Worm (Caenorhabditis elegans) whole organism, late embryonic: ENCODE data around the gene ZK262.20.

ENCODE experiments used
- F13H6.1 ChIP-seq: sonication (generic microtip); optimal IDR thresholded peaks from 2 replicates; lab custom pipeline; 2016; ENCODE audit warnings: missing genetic modification characterization, missing compliant biosample characterization
- Y22D7AL.16 ChIP-seq: sonication (generic microtip); optimal IDR thresholded peaks from 2 replicates; lab custom pipeline; 2016; ENCODE audit warnings: missing genetic modification characterization, missing compliant biosample characterization
- ahr-1 ChIP-seq: sonication (generic microtip); optimal IDR thresholded peaks from 2 replicates; lab custom pipeline; 2016; ENCODE audit warnings: missing genetic modification characterization, missing compliant biosample characterization
- ceh-2 ChIP-seq: sonication (generic microtip); optimal IDR thresholded peaks from 2 replicates; lab custom pipeline; 2016; ENCODE audit warnings: missing genotype, missing genetic modification characterization, missing compliant biosample characterization
- ceh-22 ChIP-seq: sonication (generic microtip); optimal IDR thresholded peaks from 2 replicates; lab custom pipeline; 2017; ENCODE audit warnings: missing biosample characterization, missing genetic modification characterization
- ceh-24 ChIP-seq: sonication (generic microtip); optimal IDR thresholded peaks from 2 replicates; lab custom pipeline; 2016; ENCODE audit warnings: mild to moderate bottlenecking, missing genetic modification characterization, missing compliant biosample characterization
- ceh-30 ChIP-seq: fragments of 150-350 bp; optimal IDR thresholded peaks from 2 replicates; lab custom pipeline; 2014; ENCODE audit warnings: missing biosample characterization, missing genetic modification characterization
- ceh-31 ChIP-seq: sonication (generic microtip); optimal IDR thresholded peaks from 2 replicates; lab custom pipeline; 2016; ENCODE audit warnings: missing genetic modification characterization, missing compliant biosample characterization
- ceh-45 ChIP-seq: fragments of 200-800 bp; sonication (Bioruptor generic); IDR thresholded peaks from 2 replicates; pipeline ENCODE4 v1.3.6; 2022; ENCODE audit warnings: missing genetic modification reagents, missing genetic modification characterization, missing compliant biosample characterization
- ceh-9 ChIP-seq: sonication (generic microtip); optimal IDR thresholded peaks from 2 replicates; lab custom pipeline; 2016; ENCODE audit warnings: mild to moderate bottlenecking, missing genetic modification characterization, inconsistent platforms, missing compliant biosample characterization
- elt-2 ChIP-seq: sonication (generic microtip); optimal IDR thresholded peaks from 2 replicates; lab custom pipeline; 2016; ENCODE audit warnings: missing genetic modification reagents, missing genetic modification characterization, missing compliant biosample characterization
- elt-4 ChIP-seq: sonication (generic microtip); optimal IDR thresholded peaks from 2 replicates; lab custom pipeline; 2016; ENCODE audit warnings: missing genetic modification characterization, missing compliant biosample characterization
- ets-4 ChIP-seq: sonication (generic microtip); optimal IDR thresholded peaks from 2 replicates; lab custom pipeline; 2016; ENCODE audit warnings: missing genetic modification characterization, missing compliant biosample characterization
- hlh-6 ChIP-seq: sonication (generic microtip); optimal IDR thresholded peaks from 2 replicates; lab custom pipeline; 2016; ENCODE audit warnings: missing genotype, missing genetic modification characterization, missing compliant biosample characterization
- hlh-8 ChIP-seq: sonication (generic microtip); optimal IDR thresholded peaks from 2 replicates; lab custom pipeline; 2016; ENCODE audit warnings: missing genotype, missing genetic modification characterization, missing compliant biosample characterization
- lim-6 ChIP-seq: sonication (generic microtip); optimal IDR thresholded peaks from 2 replicates; lab custom pipeline; 2016; ENCODE audit warnings: missing genetic modification characterization, missing compliant biosample characterization
- madf-2 ChIP-seq: sonication (generic microtip); optimal IDR thresholded peaks from 2 replicates; lab custom pipeline; 2017; ENCODE audit warnings: missing genetic modification characterization, missing compliant biosample characterization
- nhr-11 ChIP-seq: fragments of 150-350 bp; optimal IDR thresholded peaks from 2 replicates; lab custom pipeline; 2014; ENCODE audit warnings: missing biosample characterization, missing genetic modification characterization
- pag-3 ChIP-seq: sonication (generic microtip); optimal IDR thresholded peaks from 2 replicates; lab custom pipeline; 2016; ENCODE audit warnings: missing compliant biosample characterization, missing genetic modification characterization, borderline replicate concordance
- pat-9 ChIP-seq: fragments of 200-800 bp; sonication (Bioruptor generic); optimal IDR thresholded peaks from 2 replicates; lab custom pipeline; 2018; ENCODE audit warnings: mild to moderate bottlenecking, missing genetic modification characterization, moderate library complexity, missing compliant biosample characterization
- pha-2 ChIP-seq: sonication (generic microtip); optimal IDR thresholded peaks from 2 replicates; lab custom pipeline; 2017; ENCODE audit warnings: mild to moderate bottlenecking, missing genetic modification characterization, missing compliant biosample characterization
- pha-4 ChIP-seq: fragments of 150-350 bp; optimal IDR thresholded peaks from 2 replicates; lab custom pipeline; 2018; ENCODE audit warnings: missing biosample characterization, missing genetic modification reagents, missing genetic modification characterization
- pqm-1 ChIP-seq: sonication (generic microtip); optimal IDR thresholded peaks from 2 replicates; lab custom pipeline; 2016; ENCODE audit warnings: missing genetic modification characterization, missing compliant biosample characterization
- sox-4 ChIP-seq: sonication (generic microtip); optimal IDR thresholded peaks from 2 replicates; lab custom pipeline; 2017; ENCODE audit warnings: mild to moderate bottlenecking, missing genetic modification characterization, inconsistent platforms, missing compliant biosample characterization
- ttx-3 ChIP-seq: sonication (generic microtip); optimal IDR thresholded peaks from 2 replicates; lab custom pipeline; 2016; ENCODE audit warnings: missing genetic modification reagents, missing genetic modification characterization, missing compliant biosample characterization
- unc-42 ChIP-seq: sonication (generic microtip); optimal IDR thresholded peaks from 2 replicates; lab custom pipeline; 2016; ENCODE audit warnings: missing genotype, missing genetic modification characterization, missing compliant biosample characterization
- unc-55 ChIP-seq: sonication (generic microtip); optimal IDR thresholded peaks from 2 replicates; lab custom pipeline; 2017; ENCODE audit warnings: missing biosample characterization, missing genetic modification reagents, missing genetic modification characterization
- unc-86 ChIP-seq: sonication (generic microtip); optimal IDR thresholded peaks from 2 replicates; lab custom pipeline; 2016; ENCODE audit warnings: missing genetic modification characterization, missing compliant biosample characterization

The ZK262.20 gene

ce11 chrV:18395649-18396048, 39.2 kb downstream of the ZK262.20 start, which contains the start of gene Y51A2B.9:
Gene Y51A2B.9 (minus strand): TSS chrV:18395749.
- TF ChIP-seq ceh-2 (tag; lab: Kevin White, UChicago) (no peak), pha-4 (no peak)

DNA sequence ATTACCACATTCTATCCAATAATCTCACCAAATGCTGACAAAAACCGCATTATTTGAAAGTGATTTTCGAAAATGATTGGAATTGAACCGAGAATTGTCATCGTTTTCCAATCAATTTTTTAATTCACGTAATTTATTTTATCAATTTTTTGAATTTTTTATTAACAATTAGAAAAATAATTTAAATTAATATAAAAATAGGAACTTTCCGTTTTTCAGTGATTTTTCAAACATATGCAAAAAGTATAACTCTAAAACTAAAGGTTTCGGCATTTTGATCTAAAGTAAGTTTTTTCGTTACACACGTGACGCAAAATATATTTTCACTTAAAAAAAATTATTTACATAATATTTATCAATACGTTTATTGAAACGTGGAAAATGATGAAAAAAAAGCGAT, 40.7 kb downstream of the ZK262.20 start, which contains the start of gene Y51A2B.6:
Y51A2B.6 (minus strand) TSS at position 101 of the 400 bp plus-strand sequence.
- no peak for TF ChIP-seq ets-4 (tag; lab: Kevin White, UChicago)
- no peak for TF ChIP-seq madf-2 (tag; lab: Kevin White, UChicago)
- no peak for TF ChIP-seq F13H6.1 (tag; lab: Kevin White, UChicago)
- TF ChIP-seq pqm-1 (tag; lab: Kevin White, UChicago): no peak
- TF ChIP-seq ttx-3 (tag; lab: Kevin White, UChicago): no peak
- no peak for TF ChIP-seq elt-2 (tag; lab: Kevin White, UChicago)
- no peak for TF ChIP-seq Y22D7AL.16 (tag; lab: Kevin White, UChicago)
- no peak for TF ChIP-seq pha-2 (tag; lab: Kevin White, UChicago)
- TF ChIP-seq ceh-45 (GFP tag; lab: Robert Waterston, UW): no peak
- no peak for TF ChIP-seq ahr-1 (tag; lab: Kevin White, UChicago)

ce11 chrV:18389046-18389445, 45.8 kb downstream of the ZK262.20 start, which contains the start of the genes Y51A2B.4 and Y51A2B.5:
Gene Y51A2B.4 (minus strand): TSS chrV:18389146.
Gene Y51A2B.5 (plus strand): TSS chrV:18389277.
- TF ChIP-seq pat-9 (tag; lab: Kevin White, UChicago): no peak
- no peak for TF ChIP-seq nhr-11 (tag; lab: Kevin White, UChicago)
- no peak for TF ChIP-seq lim-6
- TF ChIP-seq ceh-9: no peak
- TF ChIP-seq sox-4: no peak
- TF ChIP-seq pag-3 (tag; lab: Kevin White, UChicago): no peak
- no peak for TF ChIP-seq hlh-6
- TF ChIP-seq unc-42 (tag; lab: Kevin White, UChicago): no peak
- no peak for TF ChIP-seq ceh-22 (tag; lab: Kevin White, UChicago)
- TF ChIP-seq hlh-8 (tag; lab: Kevin White, UChicago): no peak
- no peak for TF ChIP-seq ceh-24 (tag; lab: Kevin White, UChicago)
- TF ChIP-seq unc-55 (GFP tag; lab: Kevin White, UChicago): no peak
- TF ChIP-seq unc-86: no peak
- TF ChIP-seq elt-4 (tag; lab: Kevin White, UChicago): no peak
- no peak for TF ChIP-seq ceh-30 (tag; lab: Kevin White, UChicago)
- no peak for TF ChIP-seq ceh-31 (tag; lab: Kevin White, UChicago)
